Worm (Caenorhabditis elegans) whole organism, L1 larva: ENCODE measurements around the gene sre-10.

Source experiments
- C04F5.9 ChIP-seq: sonication (generic microtip); optimal IDR thresholded peaks from 2 replicates; lab custom pipeline; 2016; ENCODE audit warnings: missing genetic modification characterization, missing compliant biosample characterization
- C34B4.2 ChIP-seq: sonication (generic microtip); optimal IDR thresholded peaks from 2 replicates; lab custom pipeline; 2017; ENCODE audit warnings: mild to moderate bottlenecking, missing genetic modification characterization, missing compliant biosample characterization
- F16B12.6 ChIP-seq: fragments of 150-350 bp; optimal IDR thresholded peaks from 2 replicates; lab custom pipeline; 2014; ENCODE audit warnings: missing biosample characterization, missing genetic modification characterization
- Y116A8C.19 ChIP-seq: sonication (generic microtip); optimal IDR thresholded peaks from 2 replicates; lab custom pipeline; 2016; ENCODE audit warnings: missing compliant biosample characterization, missing genetic modification characterization, borderline replicate concordance
- aha-1 ChIP-seq: fragments of 150-350 bp; optimal IDR thresholded peaks from 2 replicates; lab custom pipeline; 2014; ENCODE audit warnings: missing biosample characterization, missing genetic modification characterization
- ama-1 ChIP-seq: fragments of 150-350 bp; optimal IDR thresholded peaks from 2 replicates; lab custom pipeline; 2014
- blmp-1 ChIP-seq: fragments of 150-350 bp; optimal IDR thresholded peaks from 2 replicates; lab custom pipeline; 2014; ENCODE audit warnings: missing biosample characterization, missing genetic modification characterization
- ces-1 ChIP-seq: fragments of 150-350 bp; optimal IDR thresholded peaks from 2 replicates; lab custom pipeline; 2014; ENCODE audit warnings: missing biosample characterization, missing genetic modification reagents, missing genetic modification characterization
- dsc-1 ChIP-seq: sonication (generic microtip); optimal IDR thresholded peaks from 2 replicates; lab custom pipeline; 2016; ENCODE audit warnings: mild to moderate bottlenecking, missing genetic modification characterization, missing compliant biosample characterization
- efl-1 ChIP-seq, 4 experiments: fragments of 150-350 bp; optimal IDR thresholded peaks in 3 of 4; peaks in 1 of 4; 1 replicate in 1 of 4; 2 replicates in 3 of 4; lab custom pipeline; 2014; ENCODE audit warnings: missing biosample characterization in 2 of 4, missing genetic modification characterization in 2 of 4, missing genetic modification reagents in 2 of 4
- efl-3 ChIP-seq: fragments of 200-800 bp; sonication (Bioruptor generic); optimal IDR thresholded peaks from 2 replicates; lab custom pipeline; 2018; ENCODE audit warnings: mild to moderate bottlenecking, missing genetic modification characterization, missing compliant biosample characterization
- egl-13 ChIP-seq: sonication (generic microtip); optimal IDR thresholded peaks from 2 replicates; lab custom pipeline; 2016; ENCODE audit warnings: missing genotype, missing genetic modification reagents, missing genetic modification characterization, missing compliant biosample characterization
- elt-2 ChIP-seq: sonication (generic microtip); optimal IDR thresholded peaks from 2 replicates; lab custom pipeline; 2016; ENCODE audit warnings: missing genetic modification characterization, mild to moderate bottlenecking, inconsistent platforms, missing compliant biosample characterization, missing genetic modification reagents
- fkh-10 ChIP-seq: sonication (generic microtip); optimal IDR thresholded peaks from 2 replicates; lab custom pipeline; 2017; ENCODE audit warnings: missing biosample characterization, missing genetic modification reagents, missing genetic modification characterization
- fkh-4 ChIP-seq: sonication (generic microtip); optimal IDR thresholded peaks from 2 replicates; lab custom pipeline; 2016; ENCODE audit warnings: missing compliant biosample characterization, missing genetic modification characterization, borderline replicate concordance
- fkh-8 ChIP-seq: sonication (generic microtip); optimal IDR thresholded peaks from 2 replicates; lab custom pipeline; 2016; ENCODE audit warnings: mild to moderate bottlenecking, missing genetic modification characterization, missing compliant biosample characterization
- fos-1 ChIP-seq: fragments of 150-350 bp; optimal IDR thresholded peaks from 2 replicates; lab custom pipeline; 2014; ENCODE audit warnings: missing biosample characterization, missing genetic modification characterization
- hlh-17 ChIP-seq: fragments of 200-800 bp; sonication (Bioruptor generic); optimal IDR thresholded peaks from 2 replicates; lab custom pipeline; 2018; ENCODE audit warnings: missing genetic modification characterization, mild to moderate bottlenecking, missing compliant biosample characterization, moderate library complexity, borderline replicate concordance
- hlh-4 ChIP-seq: sonication (generic microtip); optimal IDR thresholded peaks from 2 replicates; lab custom pipeline; 2016; ENCODE audit warnings: mild to moderate bottlenecking, missing genetic modification characterization, missing compliant biosample characterization
- hpl-2 ChIP-seq: fragments of 150-350 bp; optimal IDR thresholded peaks from 2 replicates; lab custom pipeline; 2014; ENCODE audit warnings: missing biosample characterization, missing genetic modification reagents, missing genetic modification characterization
- isw-1 ChIP-seq: fragments of 200-800 bp; sonication (Bioruptor generic); IDR thresholded peaks from 2 replicates; pipeline ENCODE4 v1.3.6; 2022; ENCODE audit warnings: missing genetic modification characterization, missing compliant biosample characterization
- lin-15B ChIP-seq: fragments of 150-350 bp; sonication (generic microtip); optimal IDR thresholded peaks from 3 replicates; lab custom pipeline; 2014; ENCODE audit warnings: missing biosample characterization, missing genetic modification characterization
- lin-39 ChIP-seq: fragments of 150-350 bp; optimal IDR thresholded peaks from 2 replicates; lab custom pipeline; 2014; ENCODE audit warnings: missing biosample characterization, missing genetic modification reagents, missing genetic modification characterization
- lsy-2 ChIP-seq, 2 experiments: fragments of 150-350 bp; optimal IDR thresholded peaks; 2 replicates each; lab custom pipeline; 2014; ENCODE audit warnings: missing biosample characterization in 2 of 2, missing genetic modification characterization in 2 of 2
- mdl-1 ChIP-seq, 2 experiments: fragments of 150-350 bp; optimal IDR thresholded peaks; 2 replicates each; lab custom pipeline; 2014 to 2017; ENCODE audit warnings: missing biosample characterization in 2 of 2, missing genetic modification characterization in 2 of 2, inconsistent platforms in 1 of 2
- nhr-11 ChIP-seq: fragments of 150-350 bp; optimal IDR thresholded peaks from 2 replicates; lab custom pipeline; 2014; ENCODE audit warnings: missing biosample characterization, missing genetic modification characterization
- nhr-12 ChIP-seq: sonication (generic microtip); optimal IDR thresholded peaks from 2 replicates; lab custom pipeline; 2017; ENCODE audit warnings: missing biosample characterization, missing genetic modification characterization
- nhr-28 ChIP-seq: fragments of 150-350 bp; optimal IDR thresholded peaks from 2 replicates; lab custom pipeline; 2014; ENCODE audit warnings: missing biosample characterization, missing genetic modification characterization
- nhr-47 ChIP-seq: sonication (generic microtip); optimal IDR thresholded peaks from 2 replicates; lab custom pipeline; 2016; ENCODE audit warnings: mild to moderate bottlenecking, missing genetic modification characterization, moderate library complexity, missing compliant biosample characterization
- nhr-71 ChIP-seq: sonication (generic microtip); optimal IDR thresholded peaks from 2 replicates; lab custom pipeline; 2016; ENCODE audit warnings: mild to moderate bottlenecking, missing genetic modification characterization, moderate library complexity, missing compliant biosample characterization
- nhr-77 ChIP-seq: fragments of 150-350 bp; optimal IDR thresholded peaks from 2 replicates; lab custom pipeline; 2014; ENCODE audit warnings: missing biosample characterization, missing genetic modification characterization
- nhr-84 ChIP-seq: sonication (generic microtip); optimal IDR thresholded peaks from 2 replicates; lab custom pipeline; 2017; ENCODE audit warnings: missing biosample characterization, missing genetic modification characterization
- nhr-85 ChIP-seq: sonication (generic microtip); peaks from one replicate; lab custom pipeline; 2016; ENCODE audit warnings: missing genetic modification characterization, inconsistent platforms, missing compliant biosample characterization
- nhr-90 ChIP-seq: sonication (generic microtip); optimal IDR thresholded peaks from 2 replicates; lab custom pipeline; 2016; ENCODE audit warnings: mild to moderate bottlenecking, missing genetic modification characterization, missing compliant biosample characterization; ENCODE audit not compliant: poor library complexity
- pax-3 ChIP-seq: fragments of 200-800 bp; sonication (Bioruptor generic); optimal IDR thresholded peaks from 2 replicates; lab custom pipeline; 2018; ENCODE audit warnings: mild to moderate bottlenecking, missing genetic modification characterization, moderate library complexity, missing compliant biosample characterization
- pqm-1 ChIP-seq: sonication (generic microtip); optimal IDR thresholded peaks from 3 replicates; lab custom pipeline; 2017; ENCODE audit warnings: missing biosample characterization, missing genetic modification characterization
- skn-1 ChIP-seq: fragments of 150-350 bp; optimal IDR thresholded peaks from 2 replicates; lab custom pipeline; 2014; ENCODE audit warnings: missing biosample characterization, missing genetic modification characterization
- snpc-4 ChIP-seq: fragments of 150-350 bp; optimal IDR thresholded peaks from 2 replicates; lab custom pipeline; 2014; ENCODE audit warnings: missing biosample characterization, missing genetic modification characterization
- snu-23 ChIP-seq: sonication (generic microtip); optimal IDR thresholded peaks from 2 replicates; lab custom pipeline; 2016; ENCODE audit warnings: missing genetic modification characterization, missing compliant biosample characterization
- sox-4 ChIP-seq: sonication (generic microtip); optimal IDR thresholded peaks from 2 replicates; lab custom pipeline; 2016; ENCODE audit warnings: missing genetic modification characterization, missing compliant biosample characterization
- sptf-1 ChIP-seq: fragments of 150-350 bp; optimal IDR thresholded peaks from 2 replicates; lab custom pipeline; 2014; ENCODE audit warnings: missing biosample characterization, missing genetic modification characterization
- sup-37 ChIP-seq: fragments of 200-800 bp; sonication (Bioruptor generic); optimal IDR thresholded peaks from 2 replicates; lab custom pipeline; 2018; ENCODE audit warnings: mild to moderate bottlenecking, missing genetic modification characterization, missing compliant biosample characterization
- swsn-7 ChIP-seq: sonication (generic microtip); optimal IDR thresholded peaks from 2 replicates; lab custom pipeline; 2016; ENCODE audit warnings: missing genetic modification characterization, missing compliant biosample characterization
- tbx-2 ChIP-seq: sonication (generic microtip); optimal IDR thresholded peaks from 2 replicates; lab custom pipeline; 2016; ENCODE audit warnings: missing genetic modification characterization, missing compliant biosample characterization
- tlp-1 ChIP-seq: fragments of 150-350 bp; optimal IDR thresholded peaks from 2 replicates; lab custom pipeline; 2014; ENCODE audit warnings: missing biosample characterization, missing genetic modification characterization
- unc-130 ChIP-seq: fragments of 150-350 bp; optimal IDR thresholded peaks from 2 replicates; lab custom pipeline; 2017; ENCODE audit warnings: missing biosample characterization, missing genetic modification characterization, inconsistent platforms
- unc-30 ChIP-seq: sonication (generic microtip); optimal IDR thresholded peaks from 2 replicates; lab custom pipeline; 2017; ENCODE audit warnings: missing biosample characterization, missing genetic modification characterization
- unc-62 ChIP-seq: fragments of 150-350 bp; optimal IDR thresholded peaks from 2 replicates; lab custom pipeline; 2014; ENCODE audit warnings: missing biosample characterization, missing genetic modification reagents, missing genetic modification characterization
- unc-86 ChIP-seq: sonication (generic microtip); optimal IDR thresholded peaks from 2 replicates; lab custom pipeline; 2016; ENCODE audit warnings: missing genetic modification characterization, missing compliant biosample characterization
- xbp-1 ChIP-seq: sonication (generic microtip); optimal IDR thresholded peaks from 2 replicates; lab custom pipeline; 2016; ENCODE audit warnings: missing genetic modification characterization, missing compliant biosample characterization
- ztf-4 ChIP-seq: fragments of 150-350 bp; optimal IDR thresholded peaks from 2 replicates; lab custom pipeline; 2014; ENCODE audit warnings: missing biosample characterization, missing genetic modification characterization

The sre-10 gene

DNA sequence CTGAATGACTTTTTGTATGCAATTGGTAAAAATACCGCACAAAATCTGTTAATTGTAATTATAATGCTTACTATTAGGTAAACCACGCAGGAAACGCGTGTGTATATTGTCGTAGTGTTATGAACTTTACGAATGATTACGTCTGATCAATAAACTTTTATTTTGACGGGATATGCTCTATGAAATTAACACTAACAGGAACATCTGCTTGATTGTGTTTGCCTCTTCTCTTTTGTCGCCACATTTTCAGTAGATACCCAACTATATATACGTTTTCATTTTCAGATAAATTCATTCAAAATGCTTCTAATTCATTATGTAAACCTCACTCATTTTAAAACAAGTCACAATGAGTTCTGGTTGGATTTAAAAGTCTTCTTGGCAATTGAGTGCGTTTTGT, at the start of gene sre-10:
TSS of gene sre-10 (plus strand) at position 301 of the 400 bp plus-strand sequence.
- no peak for TF ChIP-seq hlh-17 (GFP tag; lab: Kevin White, UChicago)
- TF ChIP-seq skn-1 (tag; lab: Kevin White, UChicago), result no peak
- no peak for TF ChIP-seq mdl-1 (tag; optimal IDR thresholded peaks at IDR 0.05; lab: Kevin White, UChicago)
- TF ChIP-seq pax-3 (tag; lab: Kevin White, UChicago), result no peak
- no peak for TF ChIP-seq lin-15B
- TF ChIP-seq F16B12.6 (tag; lab: Kevin White, UChicago), result no peak

- TF ChIP-seq nhr-11 (tag; lab: Kevin White, UChicago) (no peak), fkh-4 (tag; lab: Kevin White, UChicago) (peak; percentile 72), fkh-8 (peak; percentile 52), skn-1 (tag; lab: Kevin White, UChicago) (peak; percentile 47), pax-3 (tag; lab: Kevin White, UChicago) (peak; percentile 78), dsc-1 (tag; lab: Kevin White, UChicago) (peak; percentile 72), pqm-1 (tag; lab: Kevin White, UChicago) (no peak), unc-86 (tag; lab: Kevin White, UChicago) (peak; percentile 59), nhr-28 (tag; lab: Kevin White, UChicago) (no peak), nhr-12 (tag; lab: Kevin White, UChicago) (no peak), C34B4.2 (tag; lab: Kevin White, UChicago) (no peak), unc-62 (GFP tag; lab: Kevin White, UChicago) (no peak), sptf-1 (tag; lab: Kevin White, UChicago) (no peak), sup-37 (no peak), C04F5.9 (tag; lab: Kevin White, UChicago) (peak; percentile 39), nhr-47 (tag; lab: Kevin White, UChicago) (peak; percentile 83), nhr-90 (tag; lab: Kevin White, UChicago) (peak; percentile 84), elt-2 (tag; lab: Kevin White, UChicago) (no peak), aha-1 (tag; lab: Kevin White, UChicago) (no peak), blmp-1 (tag; lab: Kevin White, UChicago) (no peak), nhr-71 (peak; percentile 83), hlh-4 (tag; lab: Kevin White, UChicago) (no peak), efl-3 (GFP tag; lab: Kevin White, UChicago) (no peak), nhr-77 (tag; lab: Kevin White, UChicago) (no peak), tbx-2 (tag; lab: Kevin White, UChicago) (peak; percentile 84), xbp-1 (tag; lab: Kevin White, UChicago) (peak; percentile 77), egl-13 (tag; lab: Kevin White, UChicago) (peak; percentile 68), sox-4 (tag; lab: Kevin White, UChicago) (peak; percentile 73), fos-1 (tag; lab: Kevin White, UChicago) (no peak), nhr-85 (tag; lab: Kevin White, UChicago) (peak; percentile 88), snpc-4 (tag; lab: Kevin White, UChicago) (peak; percentile 17), nhr-84 (no peak), lin-39 (peak; percentile 29), lin-15B (peak; percentile 43), unc-130 (tag; lab: Kevin White, UChicago) (no peak), snu-23 (peak; percentile 62), isw-1 (GFP tag; lab: Robert Waterston, UW) (peak; percentile 35; the same call in 1 of the 2 replicates), Y116A8C.19 (peak; percentile 38), lsy-2 (tag; optimal IDR thresholded peaks at IDR 0.05; lab: Kevin White, UChicago) (peak; percentile 48 to 54), efl-1 (optimal IDR thresholded peaks at IDR 0.05; lab: Kevin White, UChicago) (peak; percentile 93 to 94), efl-1 (GFP tag; optimal IDR thresholded peaks at IDR 0.05 in 1 of 2; lab: Kevin White, UChicago) (peak; percentile 93 to 99), fkh-10 (GFP tag; lab: Kevin White, UChicago) (no peak), ztf-4 (tag; lab: Kevin White, UChicago) (no peak), ces-1 (GFP tag; lab: Kevin White, UChicago) (no peak), unc-30 (tag; lab: Kevin White, UChicago) (no peak), tlp-1 (tag; lab: Kevin White, UChicago) (no peak), ama-1 (lab: Kevin White, UChicago) (no peak), swsn-7 (tag; lab: Kevin White, UChicago) (peak; percentile 69), hpl-2 (no peak)
Measured at ce11 chrV:7084612-7085139, 47.7 kb upstream of the sre-10 start, which contains the start of gene mys-1. Gene mys-1, minus strand, starts transcription at chrV:7084662.
